Fruit fly (Drosophila melanogaster) whole organism, embryonic: ENCODE data around the gene CG14805.

Experiments used
- Blimp-1 ChIP-seq: fragments of 200-800 bp; sonication (Bioruptor generic); optimal IDR thresholded peaks from 3 replicates; lab custom pipeline; 2018; ENCODE audit warnings: missing biosample characterization, missing genetic modification characterization, mild to moderate bottlenecking, moderate library complexity, missing genetic modification reagents
- CG11093 ChIP-seq: fragments of 200-800 bp; sonication (Bioruptor generic); IDR thresholded peaks from 3 replicates; pipeline ENCODE4 v1.3.6; 2022; ENCODE audit warnings: missing biosample characterization, missing genetic modification characterization
- CG11696 ChIP-seq: fragments of 200-800 bp; sonication (Bioruptor generic); IDR thresholded peaks from 2 replicates; pipeline ENCODE4 v1.3.6; 2022; ENCODE audit warnings: missing biosample characterization, missing genetic modification characterization
- CG12942 ChIP-seq: fragments of 200-800 bp; sonication (Bioruptor generic); optimal IDR thresholded peaks from 3 replicates; lab custom pipeline; 2016; ENCODE audit warnings: missing biosample characterization, missing genetic modification characterization
- CG14014 ChIP-seq: fragments of 200-800 bp; sonication (Bioruptor generic); IDR thresholded peaks from 2 replicates; pipeline ENCODE4 v1.3.6; 2022; ENCODE audit warnings: missing biosample characterization, missing genetic modification characterization
- CG14667 ChIP-seq: fragments of 200-800 bp; sonication (Bioruptor generic); IDR thresholded peaks from 2 replicates; pipeline ENCODE4 v1.3.6; 2022; ENCODE audit warnings: missing biosample characterization, missing genetic modification characterization
- CG1529 ChIP-seq: fragments of 200-800 bp; sonication (Bioruptor generic); optimal IDR thresholded peaks from 3 replicates; lab custom pipeline; 2018; ENCODE audit warnings: missing biosample characterization, missing genetic modification characterization
- CG17802 ChIP-seq: fragments of 200-800 bp; sonication (Bioruptor generic); optimal IDR thresholded peaks from 2 replicates; lab custom pipeline; 2018; ENCODE audit warnings: missing biosample characterization, mild to moderate bottlenecking, missing genetic modification characterization, moderate library complexity
- CG3847 ChIP-seq: fragments of 200-800 bp; sonication (Bioruptor generic); IDR thresholded peaks from 2 replicates; pipeline ENCODE4 v1.3.6; 2022; ENCODE audit warnings: missing biosample characterization, missing genetic modification characterization
- CG4730 ChIP-seq: fragments of 200-800 bp; sonication (Bioruptor generic); IDR thresholded peaks from 2 replicates; pipeline ENCODE4 v1.3.6; 2022; ENCODE audit warnings: missing biosample characterization, missing genetic modification characterization
- CG6175 ChIP-seq: fragments of 200-800 bp; sonication (Bioruptor generic); IDR thresholded peaks from 3 replicates; pipeline ENCODE4 v1.3.6; 2022; ENCODE audit warnings: missing biosample characterization, missing genetic modification characterization
- CG6765 ChIP-seq: fragments of 200-800 bp; sonication (Bioruptor generic); optimal IDR thresholded peaks from 3 replicates; lab custom pipeline; 2017; ENCODE audit warnings: missing biosample characterization, mild to moderate bottlenecking, missing genetic modification characterization
- CG6854 ChIP-seq: fragments of 200-800 bp; sonication (Bioruptor generic); optimal IDR thresholded peaks from 3 replicates; lab custom pipeline; 2017; ENCODE audit warnings: missing biosample characterization, mild to moderate bottlenecking, missing genetic modification characterization
- CG7357 ChIP-seq: fragments of 200-800 bp; sonication (Bioruptor generic); IDR thresholded peaks from 3 replicates; pipeline ENCODE4 v1.3.6; 2022; ENCODE audit warnings: missing biosample characterization, missing genetic modification characterization
- CG7786 ChIP-seq: fragments of 200-800 bp; sonication (Bioruptor generic); optimal IDR thresholded peaks from 2 replicates; lab custom pipeline; 2016; ENCODE audit warnings: missing biosample characterization, missing genetic modification characterization
- Dip2 ChIP-seq: fragments of 200-800 bp; sonication (Bioruptor generic); IDR thresholded peaks from 2 replicates; pipeline ENCODE4 v1.3.6; 2022; ENCODE audit warnings: missing biosample characterization, missing genetic modification characterization
- Dip3 ChIP-seq: fragments of 200-800 bp; sonication (Bioruptor generic); optimal IDR thresholded peaks from 3 replicates; lab custom pipeline; 2016; ENCODE audit warnings: missing biosample characterization, missing genetic modification characterization
- E2f1 ChIP-seq: fragments of 200-800 bp; sonication (Bioruptor generic); IDR thresholded peaks from 2 replicates; pipeline ENCODE4 v1.3.6; 2022; ENCODE audit warnings: missing biosample characterization, missing genetic modification characterization
- Gsc ChIP-seq: fragments of 200-800 bp; sonication (Bioruptor generic); IDR thresholded peaks from 2 replicates; pipeline ENCODE4 v1.3.6; 2022; ENCODE audit warnings: missing biosample characterization, missing genetic modification characterization
- Med ChIP-seq: fragments of 200-800 bp; sonication (Bioruptor generic); peaks from one replicate; lab custom pipeline; 2016; ENCODE audit warnings: missing biosample characterization, missing genetic modification characterization, mild to moderate bottlenecking, inconsistent platforms, moderate library complexity
- Poxn ChIP-seq: fragments of 200-800 bp; sonication (Bioruptor generic); IDR thresholded peaks from 2 replicates; pipeline ENCODE4 v1.3.6; 2022; ENCODE audit warnings: missing biosample characterization, missing genetic modification characterization
- Sox102F ChIP-seq: fragments of 200-800 bp; sonication (Bioruptor generic); optimal IDR thresholded peaks from 2 replicates; lab custom pipeline; 2018; ENCODE audit warnings: missing biosample characterization, mild to moderate bottlenecking, missing genetic modification characterization, moderate library complexity
- Sry-δ ChIP-seq: fragments of 200-800 bp; sonication (Bioruptor generic); optimal IDR thresholded peaks from 2 replicates; lab custom pipeline; 2016; ENCODE audit warnings: missing biosample characterization, missing genetic modification characterization
- Trl ChIP-seq, 3 experiments: fragments of >200 bp in 2 of 3; fragments of 200-800 bp in 1 of 3; sonication (Bioruptor generic) in 1 of 3; optimal IDR thresholded peaks; 2 replicates in 1 of 3; 3 replicates in 2 of 3; lab custom pipeline; 2016 to 2017; ENCODE audit warnings: missing biosample characterization in 1 of 3, missing genetic modification characterization in 1 of 3
- al ChIP-seq: fragments of 200-800 bp; sonication (Bioruptor generic); IDR thresholded peaks from 2 replicates; pipeline ENCODE4 v1.3.6; 2022; ENCODE audit warnings: missing biosample characterization, missing genetic modification characterization
- aop ChIP-seq: fragments of 200-800 bp; sonication (Bioruptor generic); IDR thresholded peaks from 2 replicates; pipeline ENCODE4 v1.3.6; 2022; ENCODE audit warnings: missing biosample characterization, missing genetic modification characterization
- ara ChIP-seq: fragments of 200-800 bp; sonication (Bioruptor generic); IDR thresholded peaks from 2 replicates; pipeline ENCODE4 v1.3.6; 2022; ENCODE audit warnings: missing biosample characterization, missing genetic modification characterization
- ase ChIP-seq: fragments of 200-800 bp; sonication (Bioruptor generic); IDR thresholded peaks from 3 replicates; pipeline ENCODE4 v1.3.6; 2022; ENCODE audit warnings: missing biosample characterization, missing genetic modification characterization
- bab2 ChIP-seq: fragments of 200-800 bp; sonication (Bioruptor generic); optimal IDR thresholded peaks from 2 replicates; lab custom pipeline; 2016; ENCODE audit warnings: missing biosample characterization, missing genetic modification characterization
- bowl ChIP-seq: fragments of 200-800 bp; sonication (Bioruptor generic); IDR thresholded peaks from 2 replicates; pipeline ENCODE4 v1.3.6; 2022; ENCODE audit warnings: missing biosample characterization, missing genetic modification characterization
- cato ChIP-seq: fragments of 200-800 bp; sonication (Bioruptor generic); optimal IDR thresholded peaks from 2 replicates; lab custom pipeline; 2016; ENCODE audit warnings: missing biosample characterization, missing genetic modification characterization, borderline replicate concordance
- dm ChIP-seq: fragments of 200-800 bp; sonication (Bioruptor generic); optimal IDR thresholded peaks from 3 replicates; lab custom pipeline; 2016; ENCODE audit warnings: missing biosample characterization, missing genetic modification characterization
- h ChIP-seq: fragments of >200 bp; optimal IDR thresholded peaks from 2 replicates; lab custom pipeline; 2017
- ham ChIP-seq: fragments of 200-800 bp; sonication (Bioruptor generic); IDR thresholded peaks from 2 replicates; pipeline ENCODE4 v1.3.6; 2022; ENCODE audit warnings: missing biosample characterization, missing genetic modification characterization
- insv ChIP-seq, 2 experiments: fragments of 200-800 bp; sonication (Bioruptor generic); optimal IDR thresholded peaks; 3 replicates each; lab custom pipeline; 2016 to 2018; ENCODE audit warnings: missing biosample characterization in 2 of 2, missing genetic modification characterization in 2 of 2
- jing ChIP-seq: fragments of 200-800 bp; sonication (Bioruptor generic); optimal IDR thresholded peaks from 2 replicates; lab custom pipeline; 2018; ENCODE audit warnings: missing biosample characterization, mild to moderate bottlenecking, missing genetic modification characterization
- kay ChIP-seq: fragments of 200-800 bp; sonication (Bioruptor generic); optimal IDR thresholded peaks from 2 replicates; lab custom pipeline; 2016; ENCODE audit warnings: missing biosample characterization, missing genetic modification characterization
- nau ChIP-seq: fragments of 200-800 bp; sonication (Bioruptor generic); optimal IDR thresholded peaks from 3 replicates; lab custom pipeline; 2017; ENCODE audit warnings: missing biosample characterization, mild to moderate bottlenecking, missing genetic modification characterization, missing genetic modification reagents
- nerfin-1 ChIP-seq: fragments of 200-800 bp; sonication (Bioruptor generic); optimal IDR thresholded peaks from 3 replicates; lab custom pipeline; 2019; ENCODE audit warnings: missing biosample characterization, mild to moderate bottlenecking, missing genetic modification characterization, moderate library complexity
- nom ChIP-seq: fragments of 200-800 bp; sonication (Bioruptor generic); optimal IDR thresholded peaks from 2 replicates; lab custom pipeline; 2017; ENCODE audit warnings: missing biosample characterization, missing genetic modification characterization, mild to moderate bottlenecking, moderate library complexity, missing genetic modification reagents
- odd ChIP-seq: fragments of 200-800 bp; sonication (Bioruptor generic); optimal IDR thresholded peaks from 2 replicates; lab custom pipeline; 2017; ENCODE audit warnings: missing biosample characterization, mild to moderate bottlenecking, missing genetic modification characterization
- scrt ChIP-seq: fragments of 200-800 bp; sonication (Bioruptor generic); optimal IDR thresholded peaks from 2 replicates; lab custom pipeline; 2018; ENCODE audit warnings: missing biosample characterization, mild to moderate bottlenecking, missing genetic modification characterization, moderate library complexity
- sisA ChIP-seq: fragments of 200-800 bp; sonication (Bioruptor generic); IDR thresholded peaks from 2 replicates; pipeline ENCODE4 v1.3.6; 2022; ENCODE audit warnings: missing biosample characterization, missing genetic modification characterization
- stc ChIP-seq: fragments of 200-800 bp; sonication (Bioruptor generic); IDR thresholded peaks from 2 replicates; pipeline ENCODE4 v1.3.6; 2022; ENCODE audit warnings: missing biosample characterization, missing genetic modification characterization
- tll ChIP-seq, 2 experiments: fragments of 200-800 bp in 1 of 2; fragments of >200 bp in 1 of 2; sonication (Bioruptor generic) in 1 of 2; optimal IDR thresholded peaks; 2 replicates each; lab custom pipeline; 2017 to 2019; ENCODE audit warnings: missing biosample characterization in 2 of 2, missing genetic modification characterization in 2 of 2, mild to moderate bottlenecking in 1 of 2, moderate library complexity in 1 of 2
- tna ChIP-seq: fragments of 200-800 bp; sonication (Bioruptor generic); IDR thresholded peaks from 2 replicates; pipeline ENCODE4 v1.3.6; 2022; ENCODE audit warnings: missing biosample characterization, missing genetic modification characterization; ENCODE audit not compliant: partially characterized antibody
- trh ChIP-seq: fragments of 200-800 bp; sonication (Bioruptor generic); optimal IDR thresholded peaks from 2 replicates; lab custom pipeline; 2016; ENCODE audit warnings: missing biosample characterization, missing genetic modification characterization
- ttk ChIP-seq: fragments of 200-800 bp; sonication (Bioruptor generic); IDR thresholded peaks from 2 replicates; pipeline ENCODE4 v2.1.2; 2022; ENCODE audit warnings: missing biosample characterization, missing genetic modification characterization
- zen ChIP-seq: fragments of 200-800 bp; sonication (Bioruptor generic); optimal IDR thresholded peaks from 3 replicates; lab custom pipeline; 2018; ENCODE audit warnings: missing biosample characterization, mild to moderate bottlenecking, missing genetic modification characterization, moderate library complexity

The CG14805 gene

dm6 chrX:1830396-1831218, 46.5 kb upstream of the CG14805 start (continued):
- TF ChIP-seq dm (peak; percentile 97), Med (GFP tag; lab: Kevin White, UChicago) (peak; percentile 99), kay (peak; percentile 95), zen (tag; lab: Kevin White, UChicago) (peak; percentile 82), Gsc (peak; percentile 89), bowl (GFP tag; lab: Robert Waterston, UW) (peak; percentile 95), bab2 (GFP tag; lab: Kevin White, UChicago) (peak; percentile 94), stc (peak; percentile 97), nau (peak; percentile 92), nerfin-1 (tag; lab: Kevin White, UChicago) (peak; percentile 92), CG14667 (peak; percentile 92), sisA (GFP tag; lab: Robert Waterston, UW) (peak; percentile 93), CG1529 (GFP tag; lab: Kevin White, UChicago) (peak; percentile 88), CG6765 (GFP tag; lab: Kevin White, UChicago) (peak; percentile 93), ham (peak; percentile 82; the same call in 1 of the 2 replicates), Dip2 (GFP tag; lab: Robert Waterston, UW) (peak; percentile 59; the same call in 1 of the 2 replicates), CG6854 (GFP tag; lab: Kevin White, UChicago) (peak; percentile 92), Blimp-1 (GFP tag; lab: Kevin White, UChicago) (peak; percentile 95), CG11093 (peak; percentile 89), odd (GFP tag; lab: Kevin White, UChicago) (peak; percentile 92), h (lab: Kevin White, UChicago) (no peak), CG7786 (peak; percentile 94), Poxn (GFP tag; lab: Robert Waterston, UW) (peak; percentile 88), Trl (optimal IDR thresholded peaks at IDR 0.05; lab: Kevin White, UChicago) (peak; percentile 68 to 84), Trl (GFP tag; optimal IDR thresholded peaks at IDR 0.05; lab: Kevin White, UChicago) (peak; percentile 95), al (peak; percentile 95), CG4730 (GFP tag; lab: Robert Waterston, UW) (peak; percentile 96), aop (GFP tag; lab: Robert Waterston, UW) (peak; percentile 91), nom (GFP tag; lab: Kevin White, UChicago) (peak; percentile 93), CG17802 (tag; lab: Kevin White, UChicago) (peak; percentile 86), CG7357 (peak; percentile 89), CG6175 (GFP tag; lab: Robert Waterston, UW) (peak; percentile 94), Sry-δ (peak; percentile 61), scrt (peak; percentile 91), cato (peak; percentile 88), jing (GFP tag; lab: Kevin White, UChicago) (peak; percentile 91), Sox102F (GFP tag; lab: Kevin White, UChicago) (peak; percentile 97), ara (GFP tag; lab: Robert Waterston, UW) (peak; percentile 97), Dip3 (peak; percentile 94), insv (GFP tag; optimal IDR thresholded peaks at IDR 0.05; lab: Kevin White, UChicago) (peak; percentile 46 to 66), tna (GFP tag; lab: Robert Waterston, UW) (no peak), CG11696 (GFP tag; lab: Robert Waterston, UW) (peak; percentile 93), tll (GFP tag; optimal IDR thresholded peaks at IDR 0.05; lab: Kevin White, UChicago) (no peak), ase (peak; percentile 97), CG12942 (peak; percentile 87), E2f1 (GFP tag; lab: Robert Waterston, UW) (peak; percentile 96), CG14014 (GFP tag; lab: Robert Waterston, UW) (peak; percentile 98), CG3847 (GFP tag; lab: Robert Waterston, UW) (peak; percentile 96), ttk (GFP tag; lab: Robert Waterston, UW) (peak; percentile 98), trh (GFP tag; lab: Kevin White, UChicago) (peak; percentile 84)
